Fruit fly (Drosophila melanogaster): ENCODE data around the gene Uch.
A peak's percentile ranks its signal among the peaks of the same experiment; 100 is the strongest.

Gene Uch

dm6 chr2L:2217067-2217684, 3.2 kb upstream of the Uch start, which contains the start of the genes CG15386, CG42371 and mio (continued):
- TF ChIP-seq dpn (GFP tag; optimal IDR thresholded peaks at IDR 0.05) (peak; percentile 15 to 38), Doc3 (GFP tag; IDR thresholded peaks at IDR 0.05; ENCODE audit: partially characterized antibody) (no peak), crc (GFP tag; optimal IDR thresholded peaks at IDR 0.05) (no peak), Sox102F (GFP tag; optimal IDR thresholded peaks at IDR 0.05) (no peak), YL-1 (GFP tag; optimal IDR thresholded peaks at IDR 0.05) (peak; percentile 57), mirr (GFP tag; optimal IDR thresholded peaks at IDR 0.05) (peak; percentile 47), CG8290 (GFP tag; optimal IDR thresholded peaks at IDR 0.05) (no peak), CG8290 (tag; optimal IDR thresholded peaks at IDR 0.05) (peak in 1 of 2 experiments; percentile 71), stwl (tag; optimal IDR thresholded peaks at IDR 0.05) (peak; percentile 80), Dad (GFP tag; optimal IDR thresholded peaks at IDR 0.05) (no peak), prd (optimal IDR thresholded peaks at IDR 0.05) (no peak), prd (GFP tag; IDR thresholded peaks at IDR 0.05) (0 out of 3 replicates have a peak, but pooled peaks have one; percentile 29), CG10209 (GFP tag; optimal IDR thresholded peaks at IDR 0.05) (no peak), onecut (GFP tag; IDR thresholded peaks at IDR 0.05) (peak; percentile 44; the same call in 1 of the 2 replicates), BEAF-32 (GFP tag; optimal IDR thresholded peaks at IDR 0.05) (peak; percentile 52), CG4617 (GFP tag; optimal IDR thresholded peaks at IDR 0.05; ENCODE audit: borderline replicate concordance) (peak; percentile 73), trem (tag; optimal IDR thresholded peaks at IDR 0.05) (peak; percentile 8), Sox100B (GFP tag; optimal IDR thresholded peaks at IDR 0.05) (no peak), her (GFP tag; optimal IDR thresholded peaks at IDR 0.05) (peak; percentile 11), sqz (GFP tag; optimal IDR thresholded peaks at IDR 0.05) (peak; percentile 49), CG42726 (GFP tag; IDR thresholded peaks at IDR 0.05; ENCODE audit: partially characterized antibody) (0 out of 2 replicates have a peak, but pooled peaks have one; percentile 40), Antp (GFP tag; optimal IDR thresholded peaks at IDR 0.05) (peak; percentile 35), slbo (GFP tag; IDR thresholded peaks at IDR 0.05) (peak; percentile 19; the same call in 1 of the 2 replicates), CrebB (tag; optimal IDR thresholded peaks at IDR 0.05) (no peak), CG10654 (GFP tag; optimal IDR thresholded peaks at IDR 0.05) (no peak), wdn (GFP tag; IDR thresholded peaks at IDR 0.05) (0 out of 2 replicates have a peak, but pooled peaks have one; percentile 19), ato (GFP tag; IDR thresholded peaks at IDR 0.05; ENCODE audit: partially characterized antibody) (peak; percentile 45), ci (GFP tag; IDR thresholded peaks at IDR 0.05) (peak; percentile 65), CG8281 (tag; optimal IDR thresholded peaks at IDR 0.05) (no peak), CG18011 (GFP tag; optimal IDR thresholded peaks at IDR 0.05) (no peak), zfh2 (GFP tag; optimal IDR thresholded peaks at IDR 0.05) (peak; percentile 16), CG4282 (GFP tag; optimal IDR thresholded peaks at IDR 0.05) (no peak), TFAM (GFP tag; optimal IDR thresholded peaks at IDR 0.05) (no peak), nom (GFP tag; optimal IDR thresholded peaks at IDR 0.05) (peak; percentile 56), CG7963 (GFP tag; IDR thresholded peaks at IDR 0.05; ENCODE audit: partially characterized antibody) (no peak), CG13287 (GFP tag; IDR thresholded peaks at IDR 0.05; ENCODE audit: partially characterized antibody) (peak; percentile 65), pzg (GFP tag; optimal IDR thresholded peaks at IDR 0.05) (peak; percentile 71), ems (GFP tag; optimal IDR thresholded peaks at IDR 0.05) (no peak), CG4360 (GFP tag; IDR thresholded peaks at IDR 0.05) (0 out of 2 replicates have a peak, but pooled peaks have one; percentile 12), tna (GFP tag; IDR thresholded peaks at IDR 0.05; ENCODE audit: partially characterized antibody) (no peak), CG15514 (GFP tag; optimal IDR thresholded peaks at IDR 0.05) (peak; percentile 34), nmo (GFP tag; optimal IDR thresholded peaks at IDR 0.05) (peak; percentile 26)
